Worm (Caenorhabditis elegans) whole organism, L2 larva: ENCODE data around the gene D2062.13.
"Not testable (repeated sequence)": the region's sequence is repeated elsewhere in the genome, so short reads cannot be mapped to it uniquely, and the experiment has no call there.

Experiments
- C34F6.9 ChIP-seq: fragments of 150-350 bp; optimal IDR thresholded peaks from 2 replicates; lab custom pipeline; 2014; ENCODE audit warnings: missing biosample characterization, missing genetic modification characterization
- R02D3.7 ChIP-seq: fragments of 150-350 bp; optimal IDR thresholded peaks from 2 replicates; lab custom pipeline; 2014; ENCODE audit warnings: missing biosample characterization, missing genetic modification characterization
- alr-1 ChIP-seq: fragments of 150-350 bp; optimal IDR thresholded peaks from 2 replicates; lab custom pipeline; 2014; ENCODE audit warnings: missing biosample characterization, missing genetic modification characterization
- aly-2 ChIP-seq: fragments of 150-350 bp; optimal IDR thresholded peaks from 2 replicates; lab custom pipeline; 2014; ENCODE audit warnings: missing biosample characterization, missing genetic modification characterization
- ceh-16 ChIP-seq: fragments of 150-350 bp; optimal IDR thresholded peaks from 2 replicates; lab custom pipeline; 2014; ENCODE audit warnings: missing biosample characterization, missing genetic modification characterization
- crh-2 ChIP-seq: sonication (generic microtip); optimal IDR thresholded peaks from 2 replicates; lab custom pipeline; 2017; ENCODE audit warnings: missing biosample characterization, missing genetic modification characterization
- dmd-4 ChIP-seq: sonication (generic microtip); optimal IDR thresholded peaks from 2 replicates; lab custom pipeline; 2017; ENCODE audit warnings: missing biosample characterization, missing genetic modification characterization
- elt-3 ChIP-seq: sonication (generic microtip); optimal IDR thresholded peaks from 2 replicates; lab custom pipeline; 2017; ENCODE audit warnings: missing biosample characterization, missing genetic modification characterization
- fos-1 ChIP-seq: fragments of 150-350 bp; optimal IDR thresholded peaks from 2 replicates; lab custom pipeline; 2014; ENCODE audit warnings: missing biosample characterization, missing genetic modification characterization
- gmeb-1 ChIP-seq: fragments of 150-350 bp; optimal IDR thresholded peaks from 2 replicates; lab custom pipeline; 2014; ENCODE audit warnings: missing biosample characterization, missing genetic modification characterization
- lin-11 ChIP-seq: fragments of 150-350 bp; sonication (generic microtip); optimal IDR thresholded peaks from 2 replicates; lab custom pipeline; 2014; ENCODE audit warnings: missing biosample characterization, missing genetic modification characterization, inconsistent platforms, mixed read lengths
- lin-39 ChIP-seq: fragments of 150-350 bp; optimal IDR thresholded peaks from 2 replicates; lab custom pipeline; 2014; ENCODE audit warnings: missing biosample characterization, missing genetic modification reagents, missing genetic modification characterization
- lsy-2 ChIP-seq, 2 experiments: fragments of 150-350 bp in 1 of 2; sonication (generic microtip) in 1 of 2; optimal IDR thresholded peaks; 2 replicates each; lab custom pipeline; 2014 to 2017; ENCODE audit warnings: missing biosample characterization in 2 of 2, missing genetic modification characterization in 2 of 2
- mab-5 ChIP-seq: fragments of 150-350 bp; optimal IDR thresholded peaks from 2 replicates; lab custom pipeline; 2014; ENCODE audit warnings: missing biosample characterization, missing genetic modification characterization
- mbf-1 ChIP-seq: sonication (generic microtip); optimal IDR thresholded peaks from 2 replicates; lab custom pipeline; 2017; ENCODE audit warnings: missing biosample characterization, missing genetic modification characterization
- nhr-10 ChIP-seq: sonication (generic microtip); optimal IDR thresholded peaks from 2 replicates; lab custom pipeline; 2017; ENCODE audit warnings: missing biosample characterization, missing genetic modification characterization
- nhr-11 ChIP-seq: fragments of 150-350 bp; optimal IDR thresholded peaks from 2 replicates; lab custom pipeline; 2014; ENCODE audit warnings: missing biosample characterization, missing genetic modification characterization
- nhr-12 ChIP-seq: fragments of 150-350 bp; optimal IDR thresholded peaks from 2 replicates; lab custom pipeline; 2014; ENCODE audit warnings: missing biosample characterization, missing genetic modification characterization
- nhr-23 ChIP-seq: fragments of 150-350 bp; optimal IDR thresholded peaks from 2 replicates; lab custom pipeline; 2014; ENCODE audit warnings: missing biosample characterization, missing genetic modification reagents, missing genetic modification characterization
- nhr-237 ChIP-seq: fragments of 150-350 bp; optimal IDR thresholded peaks from 2 replicates; lab custom pipeline; 2014; ENCODE audit warnings: missing biosample characterization, missing genetic modification characterization
- nhr-25 ChIP-seq: fragments of 150-350 bp; sonication (generic microtip); optimal IDR thresholded peaks from 3 replicates; lab custom pipeline; 2014; ENCODE audit warnings: missing biosample characterization, missing genetic modification characterization
- nhr-6 ChIP-seq: fragments of 150-350 bp; optimal IDR thresholded peaks from 2 replicates; lab custom pipeline; 2014; ENCODE audit warnings: missing biosample characterization, missing genetic modification characterization
- nhr-77 ChIP-seq: fragments of 150-350 bp; optimal IDR thresholded peaks from 2 replicates; lab custom pipeline; 2014; ENCODE audit warnings: missing biosample characterization, missing genetic modification characterization
- peb-1 ChIP-seq: fragments of 150-350 bp; optimal IDR thresholded peaks from 2 replicates; lab custom pipeline; 2014; ENCODE audit warnings: missing biosample characterization, missing genetic modification characterization
- skn-1 ChIP-seq: sonication (generic microtip); optimal IDR thresholded peaks from 2 replicates; lab custom pipeline; 2017; ENCODE audit warnings: missing biosample characterization, missing genetic modification characterization
- sma-3 ChIP-seq: sonication (generic microtip); optimal IDR thresholded peaks from 2 replicates; lab custom pipeline; 2016; ENCODE audit warnings: missing genetic modification reagents, missing genetic modification characterization, missing compliant biosample characterization
- unc-55 ChIP-seq: fragments of 150-350 bp; sonication (generic microtip); optimal IDR thresholded peaks from 3 replicates; lab custom pipeline; 2014; ENCODE audit warnings: missing biosample characterization, missing genetic modification reagents, missing genetic modification characterization
- unc-62 ChIP-seq: fragments of 150-350 bp; optimal IDR thresholded peaks from 2 replicates; lab custom pipeline; 2014; ENCODE audit warnings: missing biosample characterization, missing genetic modification reagents, missing genetic modification characterization
- zag-1 ChIP-seq: fragments of 150-350 bp; optimal IDR thresholded peaks from 2 replicates; lab custom pipeline; 2014; ENCODE audit warnings: missing biosample characterization, missing genetic modification characterization

Gene D2062.13

DNA sequence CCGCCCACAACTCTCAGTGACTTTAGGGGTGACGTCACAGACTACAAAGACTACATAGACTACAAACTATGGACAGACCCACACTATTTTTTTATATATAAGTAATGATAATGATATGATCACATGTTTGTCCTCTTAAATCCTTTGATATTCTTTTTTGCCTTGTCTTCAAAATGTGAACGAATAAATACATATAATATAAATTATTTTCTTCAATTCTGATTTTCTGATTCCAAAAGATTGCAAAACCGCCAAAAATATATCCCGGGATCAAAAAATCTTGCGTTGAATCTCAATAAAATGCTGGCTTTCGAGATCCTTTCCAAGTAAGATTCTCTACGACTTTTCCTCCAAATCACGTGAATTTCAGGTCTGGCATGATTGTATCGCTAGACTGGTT lies 12.2 kb upstream of the D2062.13 start, which contains the start of gene F33H12.1:
TSS of gene F33H12.1 (plus strand) at position 301 of the 400 bp plus-strand sequence.
- TF ChIP-seq nhr-25; ceh-16 (tag; lab: Kevin White, UChicago); nhr-11 (tag; lab: Kevin White, UChicago): not testable (repeated sequence)

- TF ChIP-seq nhr-77 (tag; lab: Kevin White, UChicago) (no peak), mab-5 (tag; lab: Kevin White, UChicago) (no peak), skn-1 (no peak), fos-1 (no peak), peb-1 (no peak)
Observed at ce11 chrII:2600931-2601330, 11.4 kb upstream of the D2062.13 start.

- TF ChIP-seq sma-3 (no peak), alr-1 (tag; lab: Kevin White, UChicago) (no peak), lin-11 (tag; lab: Kevin White, UChicago) (no peak), aly-2 (tag; lab: Kevin White, UChicago) (no peak), nhr-23 (no peak), nhr-25 (no peak), lsy-2 (tag; optimal IDR thresholded peaks at IDR 0.05; lab: Kevin White, UChicago) (no peak), dmd-4 (tag; lab: Kevin White, UChicago) (no peak), C34F6.9 (tag; lab: Kevin White, UChicago) (no peak), mab-5 (tag; lab: Kevin White, UChicago) (no peak), gmeb-1 (tag; lab: Kevin White, UChicago) (no peak), nhr-237 (tag; lab: Kevin White, UChicago) (no peak), unc-55 (no peak), nhr-77 (tag; lab: Kevin White, UChicago) (no peak), nhr-10 (tag; lab: Kevin White, UChicago) (no peak)
Observed at ce11 chrII:2605319-2605718, 7.1 kb upstream of the D2062.13 start, which contains the start of gene sri-77. sri-77 (minus strand) TSS chrII:2605419.

DNA sequence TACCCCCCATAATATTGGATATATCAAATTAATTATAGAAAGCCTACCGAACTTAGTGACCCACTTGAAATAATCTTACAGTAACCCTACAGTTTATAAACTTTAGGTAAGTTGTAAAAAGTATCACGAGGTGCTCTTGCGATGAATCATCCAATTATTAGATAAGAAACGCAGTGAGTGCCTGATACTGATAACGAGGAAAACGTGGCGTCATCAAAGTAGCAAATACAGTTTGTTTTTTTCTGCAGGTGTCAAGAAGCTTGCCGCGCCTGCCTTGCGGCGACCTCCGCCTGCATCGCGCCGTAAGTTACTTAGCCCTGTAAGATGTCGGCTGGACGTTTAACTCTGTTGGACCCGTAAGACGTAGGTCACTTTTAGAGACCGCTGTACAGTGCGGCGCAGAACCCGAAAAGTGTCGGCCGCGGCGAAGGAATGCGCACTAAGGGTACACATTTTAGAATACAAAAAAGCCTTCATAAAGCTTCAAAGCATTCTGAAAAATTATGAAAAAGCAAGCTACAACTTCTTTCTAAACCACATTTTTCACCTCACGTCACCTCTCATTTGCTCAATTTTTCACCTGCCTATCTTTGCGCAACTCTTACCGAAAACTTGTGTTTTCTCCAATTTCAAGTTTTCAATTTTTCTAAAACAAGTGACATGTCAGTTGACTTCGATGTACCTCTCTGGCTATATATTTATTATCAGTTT lies 2.0 kb upstream of the D2062.13 start, which contains the start of gene sri-38:
TSS of gene sri-38 (plus strand) at position 661 of the 711 bp plus-strand sequence.
- TF ChIP-seq fos-1 (peak; percentile 95), lsy-2 (tag; optimal IDR thresholded peaks at IDR 0.05; lab: Kevin White, UChicago) (no peak), skn-1 (no peak), crh-2 (tag; lab: Kevin White, UChicago) (peak; percentile 49)

- no peak for TF ChIP-seq R02D3.7 (tag; lab: Kevin White, UChicago)
- no peak for TF ChIP-seq mbf-1
- no peak for TF ChIP-seq zag-1 (tag; lab: Kevin White, UChicago)
- no peak for TF ChIP-seq nhr-237 (tag; lab: Kevin White, UChicago)
- TF ChIP-seq nhr-6 (tag; lab: Kevin White, UChicago) = no peak
- TF ChIP-seq lin-11 (tag; lab: Kevin White, UChicago) = no peak
- TF ChIP-seq nhr-23 = no peak
- TF ChIP-seq nhr-77 (tag; lab: Kevin White, UChicago) = no peak
- TF ChIP-seq aly-2 (tag; lab: Kevin White, UChicago) = no peak
- TF ChIP-seq unc-62 (GFP tag; lab: Kevin White, UChicago) = no peak
Observed at ce11 chrII:2611009-2611408, 1.4 kb upstream of the D2062.13 start.

DNA sequence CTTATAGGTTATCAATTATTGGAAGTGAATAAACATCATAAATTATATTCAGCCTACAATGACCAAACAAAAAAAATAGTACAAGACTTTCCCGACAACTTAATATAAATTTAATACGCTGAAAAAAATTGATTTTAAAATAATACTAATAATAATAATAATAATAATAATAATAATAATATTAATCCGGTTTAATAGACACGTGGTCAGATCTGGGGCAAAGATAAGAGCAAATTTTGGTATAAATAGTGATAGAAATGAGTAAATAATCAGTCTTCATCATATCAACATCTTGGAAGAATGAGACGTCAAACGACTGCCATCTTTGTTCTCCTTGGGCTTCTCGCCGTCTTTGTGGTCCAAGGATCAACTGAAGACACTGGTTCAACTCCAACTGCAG lies 4.3 kb downstream of the D2062.13 start, which contains the start of gene msrp-5:
TSS of gene msrp-5 (plus strand) at position 301 of the 400 bp plus-strand sequence.
- TF ChIP-seq lin-39, nhr-6, gmeb-1 (tag; lab: Kevin White, UChicago): not testable (repeated sequence)
- TF ChIP-seq, all 48 proteins: peak for 0; not testable (repeated sequence) for 48

ce11 chrII:2619148-2619547 lies 6.8 kb downstream of the D2062.13 start, which contains the start of gene msrp-6:
msrp-6 (plus strand) TSS chrII:2619448.
- not testable (repeated sequence) for TF ChIP-seq elt-3, crh-2, nhr-12 (tag; lab: Kevin White, UChicago)
- TF ChIP-seq, all 48 proteins: peak for 0; not testable (repeated sequence) for 48
